Worm (Caenorhabditis elegans): Measurements from ENCODE around the gene T24H7.2.

DNA sequence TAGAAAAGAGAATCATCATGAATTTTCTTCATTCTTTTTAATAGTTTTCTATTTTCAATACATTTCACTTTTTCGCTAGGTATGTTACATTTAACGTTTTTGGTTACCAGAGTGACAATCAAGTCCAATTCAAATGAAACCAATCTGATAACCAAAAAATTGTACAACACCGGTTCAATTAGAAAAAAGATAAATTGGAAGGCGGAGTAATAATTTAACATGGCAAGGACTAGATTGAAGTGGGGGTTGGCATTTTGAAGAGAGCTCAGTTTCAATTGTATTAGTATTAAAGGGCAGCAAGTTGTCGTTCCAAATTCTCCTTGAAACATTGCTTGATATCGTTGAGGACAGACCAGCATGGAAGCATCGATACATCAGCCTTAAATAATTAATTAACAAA lies 5.6 kb downstream of the T24H7.2 start:
- TF ChIP-seq unc-39 (tag; optimal IDR thresholded peaks at IDR 0.05) = no peak
- TF ChIP-seq ztf-11 (tag; optimal IDR thresholded peaks at IDR 0.05) = no peak
- no peak for TF ChIP-seq nhr-43 (tag; optimal IDR thresholded peaks at IDR 0.05; ENCODE audit: poor library complexity, severe bottlenecking)
- TF ChIP-seq pha-4 (tag; optimal IDR thresholded peaks at IDR 0.05) = no peak
- TF ChIP-seq fos-1 (tag; optimal IDR thresholded peaks at IDR 0.05) = no peak
- no peak for TF ChIP-seq zag-1 (tag; optimal IDR thresholded peaks at IDR 0.05)
- no peak for TF ChIP-seq snpc-4 (tag; optimal IDR thresholded peaks at IDR 0.05)
- no peak for TF ChIP-seq ceh-9 (tag; optimal IDR thresholded peaks at IDR 0.05)
- TF ChIP-seq jun-1 (tag; optimal IDR thresholded peaks at IDR 0.05) = no peak
- no peak for TF ChIP-seq nhr-28 (tag; optimal IDR thresholded peaks at IDR 0.05)
- TF ChIP-seq elt-1 (tag; optimal IDR thresholded peaks at IDR 0.05) = no peak
- TF ChIP-seq aly-2 (tag; optimal IDR thresholded peaks at IDR 0.05) = peak; percentile 14
- TF ChIP-seq ZK546.5 (tag; optimal IDR thresholded peaks at IDR 0.05) = no peak
- TF ChIP-seq ztf-4 (tag; optimal IDR thresholded peaks at IDR 0.05) = no peak
